Fruit fly (Drosophila melanogaster) whole organism, embryonic: ENCODE data around the gene CG10809.

Source experiments
- Antp ChIP-seq: fragments of 200-800 bp; sonication (Bioruptor generic); optimal IDR thresholded peaks from 3 replicates; lab custom pipeline; 2016; ENCODE audit warnings: missing biosample characterization, missing genetic modification characterization
- Atf6 ChIP-seq: fragments of 200-800 bp; sonication (Bioruptor generic); IDR thresholded peaks from 2 replicates; pipeline ENCODE4 v1.3.6; 2022; ENCODE audit warnings: missing biosample characterization, missing genetic modification characterization
- Bteb2 ChIP-seq: fragments of 200-800 bp; sonication (Bioruptor generic); optimal IDR thresholded peaks from 2 replicates; lab custom pipeline; 2016; ENCODE audit warnings: missing biosample characterization, missing genetic modification characterization
- CG10267 ChIP-seq: fragments of 200-800 bp; sonication (Bioruptor generic); optimal IDR thresholded peaks from 2 replicates; lab custom pipeline; 2018; ENCODE audit warnings: missing biosample characterization, mild to moderate bottlenecking, missing genetic modification characterization, moderate library complexity
- CG10366 ChIP-seq: fragments of 200-800 bp; sonication (Bioruptor generic); IDR thresholded peaks from 2 replicates; pipeline ENCODE4 v1.3.6; 2022; ENCODE audit warnings: missing biosample characterization, missing genetic modification characterization
- CG11696 ChIP-seq: fragments of 200-800 bp; sonication (Bioruptor generic); IDR thresholded peaks from 2 replicates; pipeline ENCODE4 v1.3.6; 2022; ENCODE audit warnings: missing biosample characterization, missing genetic modification characterization
- CG12659 ChIP-seq: fragments of 200-800 bp; sonication (Bioruptor generic); optimal IDR thresholded peaks from 3 replicates; lab custom pipeline; 2017; ENCODE audit warnings: mild to moderate bottlenecking, missing biosample characterization, missing genetic modification reagents, missing genetic modification characterization
- CG13624 ChIP-seq: fragments of 200-800 bp; sonication (Bioruptor generic); optimal IDR thresholded peaks from 2 replicates; lab custom pipeline; 2016; ENCODE audit warnings: missing biosample characterization, missing genetic modification characterization
- CG13894 ChIP-seq: fragments of 200-800 bp; sonication (Bioruptor generic); optimal IDR thresholded peaks from 3 replicates; lab custom pipeline; 2018; ENCODE audit warnings: missing biosample characterization, mild to moderate bottlenecking, missing genetic modification characterization, moderate library complexity
- CG14050 ChIP-seq: fragments of 200-800 bp; sonication (Bioruptor generic); IDR thresholded peaks from 3 replicates; pipeline ENCODE4 v1.3.6; 2022; ENCODE audit warnings: missing biosample characterization, missing genetic modification characterization
- CG14860 ChIP-seq: fragments of 200-800 bp; sonication (Bioruptor generic); IDR thresholded peaks from 3 replicates; pipeline ENCODE4 v1.3.6; 2022; ENCODE audit warnings: missing biosample characterization, missing genetic modification characterization; ENCODE audit not compliant: partially characterized antibody
- CG15514 ChIP-seq: fragments of 200-800 bp; sonication (Bioruptor generic); optimal IDR thresholded peaks from 3 replicates; lab custom pipeline; 2017; ENCODE audit warnings: missing biosample characterization, missing genetic modification characterization, mild to moderate bottlenecking, moderate library complexity, missing genetic modification reagents
- CG15601 ChIP-seq: fragments of 200-800 bp; sonication (Bioruptor generic); optimal IDR thresholded peaks from 3 replicates; lab custom pipeline; 2019; ENCODE audit warnings: missing biosample characterization, mild to moderate bottlenecking, missing genetic modification characterization, moderate library complexity
- CG16779 ChIP-seq: fragments of 200-800 bp; sonication (Bioruptor generic); IDR thresholded peaks from 2 replicates; pipeline ENCODE4 v1.3.6; 2022; ENCODE audit warnings: missing biosample characterization, missing genetic modification characterization
- CG17385 ChIP-seq: fragments of 200-800 bp; sonication (Bioruptor generic); optimal IDR thresholded peaks from 3 replicates; lab custom pipeline; 2018; ENCODE audit warnings: missing biosample characterization, mild to moderate bottlenecking, missing genetic modification characterization
- CG17829 ChIP-seq: fragments of 200-800 bp; optimal IDR thresholded peaks from 2 replicates; lab custom pipeline; 2019; ENCODE audit warnings: missing biosample characterization, mild to moderate bottlenecking, missing genetic modification characterization, moderate library complexity
- CG18011 ChIP-seq: fragments of 200-800 bp; sonication (Bioruptor generic); optimal IDR thresholded peaks from 2 replicates; lab custom pipeline; 2017; ENCODE audit warnings: missing biosample characterization, missing genetic modification characterization, mild to moderate bottlenecking, moderate library complexity, missing genotype
- CG18262 ChIP-seq: fragments of 200-800 bp; optimal IDR thresholded peaks from 3 replicates; lab custom pipeline; 2019; ENCODE audit warnings: missing biosample characterization, mild to moderate bottlenecking, missing genetic modification characterization, moderate library complexity
- CG18764 ChIP-seq: fragments of 200-800 bp; sonication (Bioruptor generic); optimal IDR thresholded peaks from 3 replicates; lab custom pipeline; 2016; ENCODE audit warnings: missing biosample characterization, missing genetic modification characterization
- CG2199 ChIP-seq: fragments of 200-800 bp; sonication (Bioruptor generic); IDR thresholded peaks from 3 replicates; pipeline ENCODE4 v1.3.6; 2022; ENCODE audit warnings: missing biosample characterization, missing genetic modification characterization
- CG32532 ChIP-seq: fragments of 200-800 bp; sonication (Bioruptor generic); IDR thresholded peaks from 2 replicates; pipeline ENCODE4 v1.3.6; 2022; ENCODE audit warnings: missing biosample characterization, missing genetic modification characterization
- CG3281 ChIP-seq: fragments of 200-800 bp; sonication (Bioruptor generic); optimal IDR thresholded peaks from 3 replicates; lab custom pipeline; 2017; ENCODE audit warnings: missing biosample characterization, mild to moderate bottlenecking, missing genetic modification characterization
- CG34224 ChIP-seq: fragments of 200-800 bp; sonication (Bioruptor generic); IDR thresholded peaks from 3 replicates; pipeline ENCODE4 v1.3.6; 2022; ENCODE audit warnings: missing biosample characterization, missing genetic modification characterization; ENCODE audit not compliant: partially characterized antibody
- CG6765 ChIP-seq: fragments of 200-800 bp; sonication (Bioruptor generic); optimal IDR thresholded peaks from 3 replicates; lab custom pipeline; 2017; ENCODE audit warnings: missing biosample characterization, mild to moderate bottlenecking, missing genetic modification characterization
- CG7928 ChIP-seq: fragments of 200-800 bp; sonication (Bioruptor generic); optimal IDR thresholded peaks from 2 replicates; lab custom pipeline; 2017; ENCODE audit warnings: missing biosample characterization, mild to moderate bottlenecking, missing genetic modification characterization
- CG8089 ChIP-seq: fragments of 200-800 bp; sonication (Bioruptor generic); optimal IDR thresholded peaks from 3 replicates; lab custom pipeline; 2016; ENCODE audit warnings: missing biosample characterization, missing genetic modification characterization
- Dad ChIP-seq: fragments of 200-800 bp; sonication (Bioruptor generic); optimal IDR thresholded peaks from 3 replicates; lab custom pipeline; 2016; ENCODE audit warnings: missing biosample characterization, missing genetic modification characterization
- Fer3 ChIP-seq: fragments of 200-800 bp; sonication (Bioruptor generic); optimal IDR thresholded peaks from 2 replicates; lab custom pipeline; 2018; ENCODE audit warnings: missing biosample characterization, mild to moderate bottlenecking, missing genetic modification characterization, moderate library complexity
- GATAe ChIP-seq: fragments of 200-800 bp; sonication (Bioruptor generic); conservative IDR thresholded peaks from 2 replicates; pipeline ENCODE4 v1.3.6; 2022; ENCODE audit warnings: missing biosample characterization, missing genetic modification characterization
- HLH54F ChIP-seq: fragments of 200-800 bp; sonication (Bioruptor generic); optimal IDR thresholded peaks from 3 replicates; lab custom pipeline; 2016; ENCODE audit warnings: missing biosample characterization, missing genetic modification characterization
- Kr ChIP-seq: fragments of 200-800 bp; sonication (Bioruptor generic); optimal IDR thresholded peaks from 2 replicates; lab custom pipeline; 2017; ENCODE audit warnings: missing biosample characterization, mild to moderate bottlenecking, missing genetic modification characterization
- MBD-R2 ChIP-seq: fragments of 200-800 bp; sonication (Bioruptor generic); IDR thresholded peaks from 2 replicates; pipeline ENCODE4 v1.3.6; 2022; ENCODE audit warnings: missing biosample characterization, missing genetic modification characterization
- Usf ChIP-seq: fragments of 200-800 bp; sonication (Bioruptor generic); optimal IDR thresholded peaks from 2 replicates; lab custom pipeline; 2017; ENCODE audit warnings: missing genotype, missing biosample characterization, missing genetic modification characterization
- bbx ChIP-seq: fragments of 200-800 bp; sonication (Bioruptor generic); IDR thresholded peaks from 2 replicates; pipeline ENCODE4 v1.3.6; 2022; ENCODE audit warnings: missing biosample characterization, missing genetic modification characterization; ENCODE audit not compliant: partially characterized antibody
- chif ChIP-seq, 2 experiments: fragments of 200-800 bp; sonication (Bioruptor generic); optimal IDR thresholded peaks; 3 replicates each; lab custom pipeline; 2016; ENCODE audit warnings: missing biosample characterization in 2 of 2, missing genetic modification characterization in 2 of 2
- chn ChIP-seq: fragments of 200-800 bp; sonication (Bioruptor generic); optimal IDR thresholded peaks from 2 replicates; lab custom pipeline; 2016; ENCODE audit warnings: missing biosample characterization, missing genetic modification characterization
- cwo ChIP-seq: fragments of 200-800 bp; sonication (Bioruptor generic); optimal IDR thresholded peaks from 3 replicates; lab custom pipeline; 2017; ENCODE audit warnings: missing biosample characterization, missing genetic modification characterization, mild to moderate bottlenecking, moderate library complexity, missing genetic modification reagents
- dysf ChIP-seq: fragments of 200-800 bp; sonication (Bioruptor generic); IDR thresholded peaks from 3 replicates; pipeline ENCODE4 v1.3.6; 2022; ENCODE audit warnings: missing biosample characterization, missing genetic modification characterization
- fu2 ChIP-seq: fragments of 200-800 bp; sonication (Bioruptor generic); optimal IDR thresholded peaks from 2 replicates; lab custom pipeline; 2016; ENCODE audit warnings: missing biosample characterization, missing genetic modification characterization
- hkb ChIP-seq, 2 experiments: fragments of 200-800 bp in 1 of 2; fragments of >200 bp in 1 of 2; sonication (Bioruptor generic) in 1 of 2; IDR thresholded peaks in 1 of 2; optimal IDR thresholded peaks in 1 of 2; 2 replicates each; pipeline versions ENCODE4 v1.3.6 to Lab custom; 2017 to 2022; ENCODE audit warnings: missing biosample characterization in 1 of 2, missing genetic modification characterization in 1 of 2
- klu ChIP-seq: fragments of 200-800 bp; sonication (Bioruptor generic); IDR thresholded peaks from 2 replicates; pipeline ENCODE4 v1.3.6; 2022; ENCODE audit warnings: missing biosample characterization, missing genetic modification characterization
- pho ChIP-seq: fragments of 200-800 bp; sonication (Bioruptor generic); optimal IDR thresholded peaks from 2 replicates; lab custom pipeline; 2016; ENCODE audit warnings: missing biosample characterization, missing genetic modification characterization
- phol ChIP-seq: fragments of 200-800 bp; sonication (Bioruptor generic); optimal IDR thresholded peaks from 3 replicates; lab custom pipeline; 2018; ENCODE audit warnings: missing biosample characterization, mild to moderate bottlenecking, missing genetic modification characterization, moderate library complexity
- row ChIP-seq: fragments of 200-800 bp; sonication (Bioruptor generic); IDR thresholded peaks from 3 replicates; pipeline ENCODE4 v1.3.6; 2022; ENCODE audit warnings: missing biosample characterization, missing genetic modification characterization
- sens ChIP-seq: fragments of 200-800 bp; sonication (Bioruptor generic); peaks from one replicate; lab custom pipeline; 2016; ENCODE audit warnings: missing biosample characterization, missing genetic modification characterization
- slbo ChIP-seq: fragments of 200-800 bp; sonication (Bioruptor generic); IDR thresholded peaks from 2 replicates; pipeline ENCODE4 v1.3.6; 2022; ENCODE audit warnings: missing biosample characterization, missing genetic modification characterization
- stwl ChIP-seq: fragments of 200-800 bp; sonication (Bioruptor generic); optimal IDR thresholded peaks from 3 replicates; lab custom pipeline; 2018; ENCODE audit warnings: missing biosample characterization, mild to moderate bottlenecking, missing genetic modification characterization, moderate library complexity
- tin ChIP-seq: fragments of 200-800 bp; sonication (Bioruptor generic); optimal IDR thresholded peaks from 3 replicates; lab custom pipeline; 2016; ENCODE audit warnings: missing biosample characterization, missing genetic modification characterization
- trem ChIP-seq: fragments of 200-800 bp; optimal IDR thresholded peaks from 3 replicates; lab custom pipeline; 2019; ENCODE audit warnings: missing biosample characterization, mild to moderate bottlenecking, missing genetic modification characterization, moderate library complexity
- wdn ChIP-seq: fragments of 200-800 bp; sonication (Bioruptor generic); IDR thresholded peaks from 2 replicates; pipeline ENCODE4 v1.3.6; 2022; ENCODE audit warnings: missing biosample characterization, missing genetic modification characterization

The CG10809 gene

DNA sequence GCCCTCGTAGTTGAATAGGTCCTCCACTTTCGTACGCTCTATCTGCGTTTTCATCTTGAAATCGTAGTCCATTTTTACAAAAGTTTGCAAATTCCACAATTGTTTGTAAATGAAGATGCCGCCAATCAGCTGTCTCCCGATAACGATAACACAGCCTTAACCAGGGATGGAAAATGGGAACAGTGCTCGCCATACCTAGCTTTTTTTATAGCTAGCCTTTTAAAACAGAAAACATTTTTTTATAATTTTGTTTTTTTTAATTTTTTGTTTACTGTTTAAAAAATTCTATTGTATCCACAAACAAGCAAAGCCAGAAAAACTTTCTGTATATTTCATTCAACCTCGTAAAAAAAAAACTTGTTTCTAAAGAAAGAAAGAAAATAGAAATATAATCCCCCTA is 21.2 kb downstream of the CG10809 start, which contains the start of gene Cdk8 (continued):
- TF ChIP-seq hkb (optimal IDR thresholded peaks at IDR 0.05; lab: Kevin White, UChicago) (no peak), hkb (GFP tag; IDR thresholded peaks at IDR 0.05; lab: Robert Waterston, UW) (peak; percentile 63), fu2 (GFP tag; lab: Kevin White, UChicago) (peak; percentile 3), CG6765 (GFP tag; lab: Kevin White, UChicago) (no peak), MBD-R2 (GFP tag; lab: Robert Waterston, UW) (peak; percentile 92), CG14860 (no peak), tin (peak; percentile 21), CG10366 (no peak), CG11696 (GFP tag; lab: Robert Waterston, UW) (0 out of 2 replicates have a peak, but pooled peaks have one; percentile 18), klu (GFP tag; lab: Robert Waterston, UW) (no peak), CG16779 (GFP tag; lab: Robert Waterston, UW) (no peak), CG13894 (tag; lab: Kevin White, UChicago) (no peak), CG2199 (GFP tag; lab: Robert Waterston, UW) (no peak), Kr (no peak), GATAe (no peak), phol (tag; lab: Kevin White, UChicago) (peak; percentile 67), CG32532 (peak; percentile 64), CG7928 (peak; percentile 92), CG15514 (GFP tag; lab: Kevin White, UChicago) (peak; percentile 39), Bteb2 (GFP tag; lab: Kevin White, UChicago) (peak; percentile 34), cwo (GFP tag; lab: Kevin White, UChicago) (no peak), Usf (GFP tag; lab: Kevin White, UChicago) (no peak), Atf6 (GFP tag; lab: Robert Waterston, UW) (peak; percentile 40; the same call in 1 of the 2 replicates), CG17829 (tag; lab: Kevin White, UChicago) (peak; percentile 58), Fer3 (peak; percentile 44), CG18262 (tag; lab: Kevin White, UChicago) (peak; percentile 39), CG12659 (GFP tag; lab: Kevin White, UChicago) (peak; percentile 60), pho (GFP tag; lab: Kevin White, UChicago) (peak; percentile 41), Antp (GFP tag; lab: Kevin White, UChicago) (no peak), stwl (tag; lab: Kevin White, UChicago) (peak; percentile 22), CG17385 (GFP tag; lab: Kevin White, UChicago) (no peak), CG3281 (GFP tag; lab: Kevin White, UChicago) (no peak), CG14050 (no peak; the same call in 2 of the 3 replicates), sens (GFP tag; lab: Kevin White, UChicago) (peak; percentile 84), CG10267 (tag; lab: Kevin White, UChicago) (peak; percentile 43), trem (peak; percentile 13), CG13624 (GFP tag; lab: Kevin White, UChicago) (peak; percentile 29), row (GFP tag; lab: Robert Waterston, UW) (peak; percentile 81), slbo (GFP tag; lab: Robert Waterston, UW) (peak; percentile 77), CG18764 (GFP tag; lab: Kevin White, UChicago) (peak; percentile 26), wdn (GFP tag; lab: Robert Waterston, UW) (0 out of 2 replicates have a peak, but pooled peaks have one; percentile 19), bbx (GFP tag; lab: Robert Waterston, UW) (no peak), CG34224 (no peak), HLH54F (GFP tag; lab: Kevin White, UChicago) (peak; percentile 32), dysf (GFP tag; lab: Robert Waterston, UW) (no peak), CG8089 (GFP tag; lab: Kevin White, UChicago) (no peak), CG18011 (no peak), chn (peak; percentile 9), Dad (GFP tag; lab: Kevin White, UChicago) (no peak), chif (GFP tag; optimal IDR thresholded peaks at IDR 0.05; lab: Kevin White, UChicago) (peak in 1 of 2 experiments; percentile 2), CG15601 (peak; percentile 17)
